Worm (Caenorhabditis elegans) whole organism, L4/young adult: Measurements from ENCODE around the gene srlf-9.

ENCODE experiments used
- W03F9.2 ChIP-seq: fragments of 150-350 bp; optimal IDR thresholded peaks from 2 replicates; lab custom pipeline; 2014; ENCODE audit warnings: missing biosample characterization, missing genetic modification characterization
- dao-5 ChIP-seq: sonication (generic microtip); optimal IDR thresholded peaks from 2 replicates; lab custom pipeline; 2016; ENCODE audit warnings: missing genotype, missing genetic modification characterization, moderate library complexity, missing compliant biosample characterization
- him-1 ChIP-seq: sonication (generic microtip); optimal IDR thresholded peaks from 2 replicates; lab custom pipeline; 2016; ENCODE audit warnings: missing genotype, missing genetic modification reagents, missing genetic modification characterization, missing compliant biosample characterization

DNA sequence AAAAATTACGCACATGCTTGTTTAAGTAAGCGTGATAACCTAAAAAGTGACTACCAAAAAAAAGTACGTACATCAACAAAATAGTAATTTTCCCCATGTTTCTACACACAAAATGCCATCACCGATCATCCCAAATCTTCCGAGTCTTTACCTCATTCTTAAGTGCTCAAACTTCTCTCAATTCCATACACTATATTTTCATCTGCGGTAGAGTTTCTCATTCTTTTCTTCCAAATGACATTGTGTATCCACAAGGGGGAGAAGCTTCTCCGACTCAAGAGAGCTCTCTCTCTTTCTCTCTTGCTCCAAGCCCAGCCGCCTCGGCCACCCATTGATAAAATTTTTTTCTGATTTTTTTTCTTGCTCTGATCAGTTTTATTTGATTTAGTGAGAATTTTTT lies 7.9 kb upstream of the srlf-9 start, which contains the start of gene myo-6:
- no peak for TF ChIP-seq W03F9.2 (tag; lab: Kevin White, UChicago)
- no peak for TF ChIP-seq him-1
- TF ChIP-seq dao-5 (tag; lab: Kevin White, UChicago) = no peak
